Worm (Caenorhabditis elegans) whole organism, L4/young adult: ENCODE data around the gene slc-25A10.

Experiments used
- W03F9.2 ChIP-seq: fragments of 150-350 bp; optimal IDR thresholded peaks from 2 replicates; lab custom pipeline; 2014; ENCODE audit warnings: missing biosample characterization, missing genetic modification characterization
- dao-5 ChIP-seq: sonication (generic microtip); optimal IDR thresholded peaks from 2 replicates; lab custom pipeline; 2016; ENCODE audit warnings: missing genotype, missing genetic modification characterization, moderate library complexity, missing compliant biosample characterization

DNA sequence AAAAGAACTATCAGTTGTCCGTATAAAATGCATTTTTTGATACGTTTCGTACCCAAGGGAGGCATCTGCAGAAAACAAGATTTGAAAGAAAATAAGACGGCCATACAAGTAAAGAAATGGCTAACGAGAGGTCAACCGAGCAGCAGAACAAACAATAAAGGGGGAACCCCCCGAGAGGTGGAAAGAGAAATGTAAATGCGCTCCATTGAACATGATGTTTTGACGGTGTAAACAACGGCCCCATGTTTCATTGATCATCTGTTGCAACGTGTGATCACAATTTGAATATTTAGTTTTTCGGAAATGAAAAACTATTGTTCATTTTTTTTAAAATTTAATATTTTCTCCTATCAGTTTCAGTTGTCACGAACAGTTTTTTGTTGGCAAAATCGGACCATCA is 4.1 kb upstream of the slc-25A10 start, which contains the start of gene K11G12.6:
- TF ChIP-seq W03F9.2 (tag; lab: Kevin White, UChicago), result no peak
- no peak for TF ChIP-seq dao-5 (tag; lab: Kevin White, UChicago)
